Fruit fly (Drosophila melanogaster) whole organism, adult: ENCODE results near the gene Cpr67Fa2.

ENCODE experiments used
- CG11617 ChIP-seq: fragments of 200-800 bp; sonication (Bioruptor generic); optimal IDR thresholded peaks from 2 replicates; lab custom pipeline; 2017; ENCODE audit warnings: mild to moderate bottlenecking, missing biosample characterization, missing genetic modification reagents, missing genetic modification characterization
- CG12768 ChIP-seq: fragments of 200-800 bp; sonication (Bioruptor generic); optimal IDR thresholded peaks from 2 replicates; lab custom pipeline; 2017; ENCODE audit warnings: missing biosample characterization, missing genetic modification characterization, mild to moderate bottlenecking, moderate library complexity, missing genetic modification reagents
- CG14711 ChIP-seq: fragments of 200-800 bp; sonication (Bioruptor generic); optimal IDR thresholded peaks from 2 replicates; lab custom pipeline; 2018; ENCODE audit warnings: missing biosample characterization, mild to moderate bottlenecking, missing genetic modification characterization, moderate library complexity
- CG1620 ChIP-seq: fragments of 200-800 bp; sonication (Bioruptor generic); optimal IDR thresholded peaks from 2 replicates; lab custom pipeline; 2016; ENCODE audit warnings: missing biosample characterization, missing genetic modification characterization
- CG33017 ChIP-seq: fragments of 200-800 bp; sonication (Bioruptor generic); optimal IDR thresholded peaks from 2 replicates; lab custom pipeline; 2018; ENCODE audit warnings: missing biosample characterization, mild to moderate bottlenecking, missing genetic modification characterization, moderate library complexity
- CG5204 ChIP-seq: fragments of 200-800 bp; sonication (Bioruptor generic); optimal IDR thresholded peaks from 2 replicates; lab custom pipeline; 2016; ENCODE audit warnings: missing biosample characterization, missing genetic modification characterization
- CG7045 ChIP-seq: fragments of 200-800 bp; sonication (Bioruptor generic); optimal IDR thresholded peaks from 2 replicates; lab custom pipeline; 2017; ENCODE audit warnings: missing biosample characterization, mild to moderate bottlenecking, missing genetic modification characterization
- CG7101 ChIP-seq: fragments of 200-800 bp; sonication (Bioruptor generic); optimal IDR thresholded peaks from 2 replicates; lab custom pipeline; 2018; ENCODE audit warnings: missing biosample characterization, mild to moderate bottlenecking, missing genetic modification characterization, moderate library complexity
- Clk ChIP-seq: fragments of 200-800 bp; sonication (Bioruptor generic); optimal IDR thresholded peaks from 2 replicates; lab custom pipeline; 2017; ENCODE audit warnings: missing biosample characterization, missing genetic modification characterization
- Crg-1 ChIP-seq: fragments of 200-800 bp; sonication (Bioruptor generic); optimal IDR thresholded peaks from 2 replicates; lab custom pipeline; 2016; ENCODE audit warnings: missing biosample characterization, missing genetic modification characterization
- Hr96 ChIP-seq: fragments of 200-800 bp; sonication (Bioruptor generic); optimal IDR thresholded peaks from 2 replicates; lab custom pipeline; 2016; ENCODE audit warnings: missing biosample characterization, missing genetic modification characterization
- Mnt ChIP-seq: fragments of 200-800 bp; sonication (Bioruptor generic); optimal IDR thresholded peaks from 2 replicates; lab custom pipeline; 2016; ENCODE audit warnings: missing biosample characterization, mild to moderate bottlenecking, missing genetic modification characterization
- bab1 ChIP-seq: fragments of 200-800 bp; sonication (Bioruptor generic); optimal IDR thresholded peaks from 3 replicates; lab custom pipeline; 2019; ENCODE audit warnings: missing biosample characterization, mild to moderate bottlenecking, missing genetic modification characterization, moderate library complexity
- cic ChIP-seq: fragments of 200-800 bp; sonication (Bioruptor generic); optimal IDR thresholded peaks from 2 replicates; lab custom pipeline; 2017; ENCODE audit warnings: missing biosample characterization, mild to moderate bottlenecking, missing genetic modification characterization, moderate library complexity
- cnc ChIP-seq, 2 experiments: fragments of >200 bp; optimal IDR thresholded peaks; 2 replicates each; lab custom pipeline; 2017
- kay ChIP-seq: fragments of 200-800 bp; sonication (Bioruptor generic); peaks from one replicate; lab custom pipeline; 2016; ENCODE audit warnings: missing biosample characterization, missing genetic modification characterization, borderline replicate concordance
- ovo ChIP-seq: fragments of 200-800 bp; sonication (Bioruptor generic); optimal IDR thresholded peaks from 2 replicates; lab custom pipeline; 2016; ENCODE audit warnings: missing biosample characterization, missing genetic modification characterization
- pad ChIP-seq: fragments of 200-800 bp; sonication (Bioruptor generic); optimal IDR thresholded peaks from 3 replicates; lab custom pipeline; 2017; ENCODE audit warnings: missing biosample characterization, missing genetic modification characterization, mild to moderate bottlenecking, moderate library complexity, missing genetic modification reagents
- tj ChIP-seq: fragments of 200-800 bp; sonication (Bioruptor generic); optimal IDR thresholded peaks from 3 replicates; lab custom pipeline; 2017; ENCODE audit warnings: missing biosample characterization, mild to moderate bottlenecking, missing genetic modification characterization, moderate library complexity
- toe ChIP-seq: fragments of 200-800 bp; sonication (Bioruptor generic); optimal IDR thresholded peaks from 2 replicates; lab custom pipeline; 2016; ENCODE audit warnings: missing biosample characterization, missing genetic modification characterization

The Cpr67Fa2 gene

DNA sequence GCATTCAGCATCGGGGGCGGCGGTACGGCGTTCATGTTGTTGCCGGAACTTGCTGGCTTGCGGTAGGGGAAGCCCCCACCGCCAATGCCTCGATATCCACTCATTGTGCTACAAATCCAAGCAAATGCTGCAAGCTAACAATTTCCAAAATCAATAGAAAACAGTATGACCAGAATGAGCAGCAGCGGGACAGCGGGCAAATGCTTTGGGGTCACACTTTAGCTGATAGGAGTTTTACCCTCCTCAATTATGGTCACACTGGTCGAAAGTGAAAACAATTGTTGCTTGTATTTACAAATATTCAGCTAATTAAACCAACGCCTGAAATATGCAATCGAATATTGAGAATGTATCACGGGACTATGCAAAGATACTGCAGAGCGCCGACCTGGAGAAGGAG lies 12.7 kb upstream of the Cpr67Fa2 start, which contains the start of the genes CG6418 and Blos4:
Gene CG6418 (minus strand): TSS at position 196 of the 400 bp plus-strand sequence.
Gene Blos4 (plus strand): TSS at position 244 of the 400 bp plus-strand sequence.
- TF ChIP-seq CG1620 (GFP tag; lab: Kevin White, UChicago) (no peak), bab1 (GFP tag; lab: Kevin White, UChicago) (peak; percentile 53)

dm6 chr3L:10882336-10883040 lies 9.0 kb upstream of the Cpr67Fa2 start, which contains the start of the genes CG6409 and galla-2:
CG6409 (minus strand) TSS chr3L:10882386.
galla-2 (plus strand) TSS chr3L:10882890.
- TF ChIP-seq pad (GFP tag; lab: Kevin White, UChicago) (no peak), kay (GFP tag; lab: Kevin White, UChicago) (peak; percentile 17)

dm6 chr3L:10885711-10886272 lies 5.7 kb upstream of the Cpr67Fa2 start:
- no peak for TF ChIP-seq cic (GFP tag; lab: Kevin White, UChicago)
- no peak for TF ChIP-seq toe
- no peak for TF ChIP-seq pad (GFP tag; lab: Kevin White, UChicago)
- TF ChIP-seq CG14711 (tag; lab: Kevin White, UChicago): no peak
- no peak for TF ChIP-seq tj (GFP tag; lab: Kevin White, UChicago)
- TF ChIP-seq bab1 (GFP tag; lab: Kevin White, UChicago): peak; percentile 21
- TF ChIP-seq cnc (optimal IDR thresholded peaks at IDR 0.05; lab: Kevin White, UChicago): no peak
- no peak for TF ChIP-seq CG1620 (GFP tag; lab: Kevin White, UChicago)

DNA sequence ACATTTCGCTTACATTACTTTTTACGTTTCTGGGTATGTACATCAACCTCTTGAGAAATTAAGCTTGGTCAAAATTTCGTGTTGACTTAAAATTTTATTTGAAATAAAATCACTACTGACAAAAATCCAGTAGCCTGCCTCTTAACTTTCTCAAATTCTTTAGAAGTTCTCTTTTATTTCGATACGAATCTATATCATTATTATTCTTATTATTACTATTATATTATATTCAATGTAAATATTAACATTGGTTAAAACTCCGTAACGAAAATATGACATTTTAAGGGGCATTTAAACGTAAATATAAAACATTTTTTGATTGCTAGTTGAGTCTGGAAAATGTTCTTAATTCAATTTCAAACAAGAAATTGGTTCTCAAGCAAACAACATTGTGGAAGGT lies 5.1 kb upstream of the Cpr67Fa2 start, which contains the start of gene OXA1L:
Gene OXA1L (minus strand): TSS at position 101 of the 400 bp plus-strand sequence.
- TF ChIP-seq CG11617 (GFP tag; lab: Kevin White, UChicago) (no peak), kay (GFP tag; lab: Kevin White, UChicago) (no peak), CG14711 (tag; lab: Kevin White, UChicago) (no peak), CG7101 (tag; lab: Kevin White, UChicago) (no peak), CG5204 (GFP tag; lab: Kevin White, UChicago) (no peak), Mnt (no peak), CG1620 (GFP tag; lab: Kevin White, UChicago) (no peak), CG33017 (tag; lab: Kevin White, UChicago) (no peak), ovo (GFP tag; lab: Kevin White, UChicago) (no peak), tj (GFP tag; lab: Kevin White, UChicago) (no peak), bab1 (GFP tag; lab: Kevin White, UChicago) (no peak), cnc (optimal IDR thresholded peaks at IDR 0.05; lab: Kevin White, UChicago) (no peak), Hr96 (no peak), toe (no peak), pad (GFP tag; lab: Kevin White, UChicago) (no peak), Crg-1 (GFP tag; lab: Kevin White, UChicago) (no peak), CG7045 (GFP tag; lab: Kevin White, UChicago) (no peak), cic (GFP tag; lab: Kevin White, UChicago) (no peak), CG12768 (GFP tag; lab: Kevin White, UChicago) (no peak), Clk (GFP tag; lab: Kevin White, UChicago) (no peak)

- TF ChIP-seq tj (GFP tag; lab: Kevin White, UChicago) (no peak), Clk (GFP tag; lab: Kevin White, UChicago) (no peak), cic (GFP tag; lab: Kevin White, UChicago) (no peak), CG1620 (GFP tag; lab: Kevin White, UChicago) (no peak)
Measured at dm6 chr3L:10889000-10889691, 2.4 kb upstream of the Cpr67Fa2 start.

DNA sequence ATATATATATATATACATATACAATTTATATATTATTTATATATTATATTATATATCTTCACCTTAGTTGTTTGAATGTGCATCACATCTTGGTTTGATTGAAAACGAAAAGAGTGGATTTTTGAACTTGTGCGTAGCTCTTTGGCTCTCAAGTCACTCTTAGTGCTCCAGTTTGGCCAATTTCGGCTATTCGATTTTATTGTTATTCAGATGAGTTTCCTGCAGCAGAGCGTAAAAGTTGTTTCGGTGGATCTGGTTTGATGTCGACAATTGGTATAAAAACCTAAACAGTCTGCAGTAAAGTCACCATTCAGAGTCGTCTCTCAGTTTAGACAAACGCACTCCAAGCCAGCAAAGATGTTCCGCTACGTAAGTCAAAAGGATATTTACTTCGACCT lies 1.8 kb upstream of the Cpr67Fa2 start, which contains the start of gene Cpr67Fa1:
Gene Cpr67Fa1 (plus strand): TSS at position 299 of the 398 bp plus-strand sequence.
- TF ChIP-seq CG5204 (GFP tag; lab: Kevin White, UChicago): no peak
- TF ChIP-seq CG1620 (GFP tag; lab: Kevin White, UChicago): no peak
- no peak for TF ChIP-seq toe
- TF ChIP-seq pad (GFP tag; lab: Kevin White, UChicago): no peak
- TF ChIP-seq CG12768 (GFP tag; lab: Kevin White, UChicago): no peak
- TF ChIP-seq CG14711 (tag; lab: Kevin White, UChicago): no peak
- TF ChIP-seq bab1 (GFP tag; lab: Kevin White, UChicago): no peak
- TF ChIP-seq CG7101 (tag; lab: Kevin White, UChicago): no peak
- no peak for TF ChIP-seq CG11617 (GFP tag; lab: Kevin White, UChicago)
- TF ChIP-seq tj (GFP tag; lab: Kevin White, UChicago): no peak
- TF ChIP-seq CG7045 (GFP tag; lab: Kevin White, UChicago): no peak
- TF ChIP-seq cnc (optimal IDR thresholded peaks at IDR 0.05; lab: Kevin White, UChicago): no peak
- no peak for TF ChIP-seq Mnt
- TF ChIP-seq ovo (GFP tag; lab: Kevin White, UChicago): no peak
